Worm (Caenorhabditis elegans) whole organism, L4 larva: ENCODE measurements around the gene T28H10.1.

ENCODE experiments used
- daf-12 ChIP-seq: fragments of 150-350 bp; optimal IDR thresholded peaks from 2 replicates; lab custom pipeline; 2014; ENCODE audit warnings: missing biosample characterization, missing genetic modification reagents, missing genetic modification characterization
- dve-1 ChIP-seq: sonication (generic microtip); optimal IDR thresholded peaks from 2 replicates; lab custom pipeline; 2017; ENCODE audit warnings: antibody characterized with exemption, mild to moderate bottlenecking, missing genetic modification characterization, missing compliant biosample characterization; ENCODE audit not compliant: insufficient read depth
- gei-8 ChIP-seq: fragments of 200-800 bp; sonication (Bioruptor generic); optimal IDR thresholded peaks from 2 replicates; lab custom pipeline; 2018; ENCODE audit warnings: mild to moderate bottlenecking, missing genetic modification characterization, missing compliant biosample characterization
- nhr-6 ChIP-seq: fragments of 150-350 bp; optimal IDR thresholded peaks from 2 replicates; lab custom pipeline; 2014; ENCODE audit warnings: missing biosample characterization, missing genetic modification characterization
- snpc-4 ChIP-seq: fragments of 150-350 bp; optimal IDR thresholded peaks from 2 replicates; lab custom pipeline; 2014; ENCODE audit warnings: missing biosample characterization, missing genetic modification characterization
- zag-1 ChIP-seq: fragments of 150-350 bp; optimal IDR thresholded peaks from 2 replicates; lab custom pipeline; 2014; ENCODE audit warnings: missing biosample characterization, missing genetic modification characterization

DNA sequence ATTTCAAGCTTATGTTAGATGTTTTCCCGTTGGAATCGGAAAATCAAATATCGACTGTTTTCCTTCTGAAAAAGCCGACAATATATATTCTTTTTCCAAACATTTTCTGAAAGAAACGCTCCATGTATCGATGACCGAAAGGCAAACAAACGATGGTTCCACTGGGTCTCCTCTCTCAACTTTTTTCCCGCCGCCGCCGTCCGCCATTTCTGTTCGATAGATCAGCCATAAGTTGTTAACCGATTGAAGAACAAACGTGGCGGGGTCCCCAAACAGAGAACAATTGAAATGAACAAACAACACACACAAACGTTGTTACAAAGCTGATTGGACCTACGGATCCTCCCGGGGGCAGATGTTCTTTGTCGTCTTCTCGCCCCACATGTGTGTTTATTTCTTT lies 36.9 kb upstream of the T28H10.1 start:
- TF ChIP-seq snpc-4 (tag; lab: Kevin White, UChicago), result no peak
- TF ChIP-seq nhr-6 (tag; lab: Kevin White, UChicago), result peak; percentile 55
- no peak for TF ChIP-seq daf-12
- no peak for TF ChIP-seq gei-8 (GFP tag; lab: Kevin White, UChicago)
- TF ChIP-seq dve-1 (tag; lab: Kevin White, UChicago), result no peak
- TF ChIP-seq zag-1 (tag; lab: Kevin White, UChicago), result no peak
